Fruit fly (Drosophila melanogaster): Measurements from ENCODE around the gene moi.
A peak's percentile ranks its signal among the peaks of the same experiment; 100 is the strongest.

moi gene

dm6 chr3R:18297444-18298297, 42.3 kb downstream of the moi start (continued):
- TF ChIP-seq unc-4 (GFP tag; IDR thresholded peaks at IDR 0.05; ENCODE audit: partially characterized antibody) (no peak), sr (GFP tag; IDR thresholded peaks at IDR 0.05) (no peak; the same call in 2 of the 3 replicates), CG7839 (tag; optimal IDR thresholded peaks at IDR 0.05) (no peak), row (GFP tag; IDR thresholded peaks at IDR 0.05) (peak; percentile 39; the same call in 2 of the 3 replicates), BtbVII (GFP tag; optimal IDR thresholded peaks at IDR 0.05) (no peak), CG8281 (tag; optimal IDR thresholded peaks at IDR 0.05) (no peak), gsb-n (tag; optimal IDR thresholded peaks at IDR 0.05) (no peak), NC2α (GFP tag; optimal IDR thresholded peaks at IDR 0.05) (no peak), CG4360 (GFP tag; IDR thresholded peaks at IDR 0.05) (0 out of 2 replicates have a peak, but pooled peaks have one; percentile 17), vvl (GFP tag; IDR thresholded peaks at IDR 0.05) (peak; percentile 39; the same call in 1 of the 2 replicates), CG10979 (tag; optimal IDR thresholded peaks at IDR 0.05) (peak; percentile 4), otp (GFP tag; IDR thresholded peaks at IDR 0.05) (no peak), CG13296 (GFP tag; optimal IDR thresholded peaks at IDR 0.05) (no peak), sisA (GFP tag; IDR thresholded peaks at IDR 0.05) (no peak), hkb (optimal IDR thresholded peaks at IDR 0.05) (no peak), hkb (GFP tag; IDR thresholded peaks at IDR 0.05) (0 out of 2 replicates have a peak, but pooled peaks have one; percentile 7), eyg (GFP tag; optimal IDR thresholded peaks at IDR 0.05) (peak; percentile 2), gem (tag; optimal IDR thresholded peaks at IDR 0.05) (peak; percentile 27), CG11247 (GFP tag; IDR thresholded peaks at IDR 0.05) (no peak), Ets97D (GFP tag; optimal IDR thresholded peaks at IDR 0.05) (no peak), Blimp-1 (GFP tag; optimal IDR thresholded peaks at IDR 0.05) (peak; percentile 67), CG9797 (GFP tag; optimal IDR thresholded peaks at IDR 0.05) (no peak), Kr (GFP tag; optimal IDR thresholded peaks at IDR 0.05) (no peak), wor (GFP tag; IDR thresholded peaks at IDR 0.05) (no peak), CG11695 (GFP tag; IDR thresholded peaks at IDR 0.05) (0 out of 3 replicates have a peak, but pooled peaks have one; percentile 12), CG8924 (tag; optimal IDR thresholded peaks at IDR 0.05) (peak; percentile 12), CG34422 (GFP tag; IDR thresholded peaks at IDR 0.05) (no peak), Rfx (GFP tag; IDR thresholded peaks at IDR 0.05) (no peak), unpg (GFP tag; optimal IDR thresholded peaks at IDR 0.05) (peak; percentile 22), CG12236 (GFP tag; optimal IDR thresholded peaks at IDR 0.05) (no peak), CG9727 (GFP tag; optimal IDR thresholded peaks at IDR 0.05) (no peak), tgo (GFP tag; IDR thresholded peaks at IDR 0.05) (no peak), gsb (GFP tag; IDR thresholded peaks at IDR 0.05) (0 out of 2 replicates have a peak, but pooled peaks have one; percentile 11), bigmax (GFP tag; optimal IDR thresholded peaks at IDR 0.05) (no peak), CG8765 (GFP tag; IDR thresholded peaks at IDR 0.05) (no peak), Sox102F (GFP tag; optimal IDR thresholded peaks at IDR 0.05) (peak; percentile 20), pzg (GFP tag; optimal IDR thresholded peaks at IDR 0.05) (no peak), CrebB (tag; optimal IDR thresholded peaks at IDR 0.05) (no peak), CG33213 (GFP tag; optimal IDR thresholded peaks at IDR 0.05) (no peak), CG9817 (tag; optimal IDR thresholded peaks at IDR 0.05) (no peak), zen (tag; optimal IDR thresholded peaks at IDR 0.05) (no peak), tin (GFP tag; optimal IDR thresholded peaks at IDR 0.05) (no peak), Meics (GFP tag; optimal IDR thresholded peaks at IDR 0.05) (no peak)

Measured in whole organism, embryonic.